Worm (Caenorhabditis elegans): ENCODE results near the gene gst-40.

The gst-40 gene

ce11 chrIV:760267-760666, at the start of gene gst-40:
TSS of gene gst-40 (plus strand) at chrIV:760502.
- no peak for TF ChIP-seq klf-2 (GFP tag; conservative IDR thresholded peaks at IDR 0.05)

ce11 chrIV:715433-715832, 44.9 kb upstream of the gst-40 start:
- TF ChIP-seq tab-1 (GFP tag; IDR thresholded peaks at IDR 0.05) (no peak), ref-1 (GFP tag; conservative IDR thresholded peaks at IDR 0.05) (no peak), ztf-23 (GFP tag; IDR thresholded peaks at IDR 0.05) (no peak), ztf-29 (GFP tag; IDR thresholded peaks at IDR 0.05) (no peak), med-1 (GFP tag; optimal IDR thresholded peaks at IDR 0.05; ENCODE audit: insufficient read depth) (no peak), T22C8.4 (GFP tag; IDR thresholded peaks at IDR 0.05) (no peak), flt-1 (GFP tag; IDR thresholded peaks at IDR 0.05) (no peak), klf-2 (GFP tag; conservative IDR thresholded peaks at IDR 0.05) (no peak), cog-1 (tag; optimal IDR thresholded peaks at IDR 0.05) (no peak)

DNA sequence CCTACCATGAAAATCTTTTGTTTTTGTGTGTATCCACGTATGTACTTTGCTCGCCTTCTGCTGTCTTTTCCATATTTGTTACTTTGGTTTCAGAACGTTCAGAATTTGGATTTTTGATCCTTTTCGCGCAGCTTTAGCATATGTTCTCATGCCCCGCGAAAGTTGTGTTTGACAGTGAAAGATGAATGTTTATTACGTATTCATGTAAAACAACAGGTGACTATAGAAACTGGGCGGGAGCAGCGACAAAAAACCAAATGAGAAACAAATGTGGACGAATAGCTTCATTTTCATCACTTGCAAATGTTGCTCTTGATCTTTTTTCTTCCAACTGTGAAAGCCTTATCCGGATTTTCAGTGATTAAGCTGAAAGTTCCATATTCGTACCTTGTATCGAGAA, 44.0 kb upstream of the gst-40 start, which contains the start of gene clec-164:
TSS of gene clec-164 (plus strand) at position 301 of the 400 bp plus-strand sequence.
- TF ChIP-seq klf-2 (GFP tag; conservative IDR thresholded peaks at IDR 0.05) (no peak), T22C8.4 (GFP tag; IDR thresholded peaks at IDR 0.05) (no peak), flt-1 (GFP tag; IDR thresholded peaks at IDR 0.05) (no peak), ztf-23 (GFP tag; IDR thresholded peaks at IDR 0.05) (no peak), cog-1 (tag; optimal IDR thresholded peaks at IDR 0.05) (no peak), med-1 (GFP tag; optimal IDR thresholded peaks at IDR 0.05; ENCODE audit: insufficient read depth) (no peak), ztf-29 (GFP tag; IDR thresholded peaks at IDR 0.05) (no peak), tab-1 (GFP tag; IDR thresholded peaks at IDR 0.05) (no peak), ref-1 (GFP tag; conservative IDR thresholded peaks at IDR 0.05) (no peak)

- TF ChIP-seq flt-1 (GFP tag; IDR thresholded peaks at IDR 0.05) = no peak
- no peak for TF ChIP-seq ztf-29 (GFP tag; IDR thresholded peaks at IDR 0.05)
- no peak for TF ChIP-seq tab-1 (GFP tag; IDR thresholded peaks at IDR 0.05)
Observed at ce11 chrIV:719351-719750, 41.0 kb upstream of the gst-40 start, which contains the start of gene Y55F3C.10. TSS of gene Y55F3C.10 (minus strand) at chrIV:719451.

DNA sequence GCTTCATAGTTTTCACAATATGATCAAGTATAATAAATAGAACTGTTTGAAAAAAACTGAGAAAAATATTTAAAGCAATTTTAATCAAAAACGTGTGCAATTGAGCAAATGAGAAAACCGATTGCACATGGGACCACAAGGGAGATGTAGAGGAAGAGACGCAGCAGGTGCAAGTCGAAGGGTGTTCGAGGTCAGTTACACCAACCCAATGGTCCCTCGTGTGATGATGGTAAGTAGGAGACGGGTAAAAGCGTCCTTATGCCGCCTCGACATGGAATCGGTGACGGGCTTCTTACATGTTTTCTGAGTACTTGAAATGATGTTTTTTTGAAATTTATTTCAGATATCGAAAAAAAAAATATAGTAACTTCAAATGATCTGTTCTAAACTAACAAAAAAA, 32.2 kb upstream of the gst-40 start, which contains the start of gene Y55F3C.9:
TSS of gene Y55F3C.9 (minus strand) at position 101 of the 400 bp plus-strand sequence.
- no peak for TF ChIP-seq ztf-29 (GFP tag; IDR thresholded peaks at IDR 0.05)
- TF ChIP-seq ref-1 (GFP tag; conservative IDR thresholded peaks at IDR 0.05) = no peak
- TF ChIP-seq klf-2 (GFP tag; conservative IDR thresholded peaks at IDR 0.05) = no peak
- TF ChIP-seq T22C8.4 (GFP tag; IDR thresholded peaks at IDR 0.05) = no peak
- no peak for TF ChIP-seq cog-1 (tag; optimal IDR thresholded peaks at IDR 0.05)
- no peak for TF ChIP-seq med-1 (GFP tag; optimal IDR thresholded peaks at IDR 0.05; ENCODE audit: insufficient read depth)
- TF ChIP-seq flt-1 (GFP tag; IDR thresholded peaks at IDR 0.05) = no peak
- TF ChIP-seq ztf-23 (GFP tag; IDR thresholded peaks at IDR 0.05) = no peak
- TF ChIP-seq tab-1 (GFP tag; IDR thresholded peaks at IDR 0.05) = no peak

- TF ChIP-seq ztf-29 (GFP tag; IDR thresholded peaks at IDR 0.05) = no peak
- TF ChIP-seq med-1 (GFP tag; optimal IDR thresholded peaks at IDR 0.05; ENCODE audit: insufficient read depth) = no peak
- TF ChIP-seq ref-1 (GFP tag; conservative IDR thresholded peaks at IDR 0.05) = no peak
- TF ChIP-seq klf-2 (GFP tag; conservative IDR thresholded peaks at IDR 0.05) = no peak
- TF ChIP-seq tab-1 (GFP tag; IDR thresholded peaks at IDR 0.05) = no peak
- no peak for TF ChIP-seq cog-1 (tag; optimal IDR thresholded peaks at IDR 0.05)
- no peak for TF ChIP-seq ztf-23 (GFP tag; IDR thresholded peaks at IDR 0.05)
- TF ChIP-seq flt-1 (GFP tag; IDR thresholded peaks at IDR 0.05) = no peak
Observed at ce11 chrIV:730937-731336, 29.4 kb upstream of the gst-40 start, which contains the start of gene srt-24. TSS of gene srt-24 (minus strand) at chrIV:731037.

DNA sequence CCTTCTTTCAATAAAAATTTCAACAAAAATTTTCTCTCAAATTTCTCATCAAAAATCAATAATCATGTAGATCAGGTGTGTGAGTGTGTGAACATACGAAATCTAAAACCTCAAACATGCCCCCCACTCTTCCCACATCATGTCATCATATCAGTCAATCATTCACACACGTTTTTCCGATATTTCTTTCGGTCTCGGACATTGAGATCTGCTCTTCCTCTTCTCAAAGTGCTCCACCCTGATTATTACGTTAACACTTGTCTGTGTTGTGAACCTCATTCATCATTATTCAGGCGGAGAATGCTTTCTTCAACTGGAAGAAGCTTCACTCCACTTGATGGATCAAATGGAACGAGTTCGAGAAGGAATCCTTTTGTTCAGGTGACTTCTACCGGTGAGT, 23.9 kb upstream of the gst-40 start, which contains the start of gene kvs-5:
TSS of gene kvs-5 (plus strand) at position 301 of the 400 bp plus-strand sequence.
- TF ChIP-seq ztf-23 (GFP tag; IDR thresholded peaks at IDR 0.05) (no peak), ref-1 (GFP tag; conservative IDR thresholded peaks at IDR 0.05) (no peak), T22C8.4 (GFP tag; IDR thresholded peaks at IDR 0.05) (no peak), flt-1 (GFP tag; IDR thresholded peaks at IDR 0.05) (no peak), med-1 (GFP tag; optimal IDR thresholded peaks at IDR 0.05; ENCODE audit: insufficient read depth) (no peak)

DNA sequence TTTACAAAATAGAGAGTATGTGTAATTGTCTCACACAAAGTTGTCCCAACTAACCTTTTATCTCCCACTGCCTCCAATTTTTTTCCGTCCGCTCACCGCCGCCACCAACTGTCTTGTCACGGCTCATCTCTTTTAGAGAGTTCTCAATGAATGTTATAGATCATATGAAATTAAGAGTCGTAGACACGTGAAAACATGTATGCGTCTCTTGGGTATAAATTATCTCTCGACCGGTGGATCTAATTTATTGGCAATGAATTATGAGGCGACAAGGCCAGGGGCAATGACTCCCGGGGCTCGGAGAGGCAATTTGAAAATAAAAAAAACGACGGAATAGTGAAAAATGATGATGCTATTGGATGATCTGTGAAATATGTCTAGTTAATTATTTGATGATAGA, 19.6 kb upstream of the gst-40 start:
- TF ChIP-seq klf-2 (GFP tag; conservative IDR thresholded peaks at IDR 0.05) = no peak
- no peak for TF ChIP-seq ref-1 (GFP tag; conservative IDR thresholded peaks at IDR 0.05)
- TF ChIP-seq med-1 (GFP tag; optimal IDR thresholded peaks at IDR 0.05; ENCODE audit: insufficient read depth) = no peak
- no peak for TF ChIP-seq ztf-29 (GFP tag; IDR thresholded peaks at IDR 0.05)
- TF ChIP-seq ztf-23 (GFP tag; IDR thresholded peaks at IDR 0.05) = no peak
- no peak for TF ChIP-seq flt-1 (GFP tag; IDR thresholded peaks at IDR 0.05)
- TF ChIP-seq T22C8.4 (GFP tag; IDR thresholded peaks at IDR 0.05) = no peak
- no peak for TF ChIP-seq cog-1 (tag; optimal IDR thresholded peaks at IDR 0.05)
- no peak for TF ChIP-seq tab-1 (GFP tag; IDR thresholded peaks at IDR 0.05)

DNA sequence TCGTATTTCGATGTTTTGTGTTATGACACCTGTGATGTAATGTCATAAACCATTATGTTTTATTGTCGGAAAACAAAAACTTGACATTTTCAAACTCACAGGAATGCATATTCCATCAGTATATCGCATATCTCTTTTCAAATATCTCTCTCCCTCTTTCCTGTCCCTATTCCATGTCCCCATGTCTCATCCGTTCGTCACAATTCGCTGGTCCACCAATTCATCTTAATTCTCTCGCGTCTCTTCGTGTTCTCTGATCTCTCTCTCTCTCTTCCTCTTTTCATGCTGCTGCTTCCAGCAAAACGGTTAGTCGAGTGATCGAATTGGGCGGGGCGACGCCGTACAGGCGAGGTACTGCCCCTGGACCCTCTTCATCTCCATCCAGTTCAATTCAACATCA, 18.5 kb upstream of the gst-40 start:
- no peak for TF ChIP-seq T22C8.4 (GFP tag; IDR thresholded peaks at IDR 0.05)
- TF ChIP-seq tab-1 (GFP tag; IDR thresholded peaks at IDR 0.05) = no peak
- no peak for TF ChIP-seq klf-2 (GFP tag; conservative IDR thresholded peaks at IDR 0.05)
- TF ChIP-seq ztf-23 (GFP tag; IDR thresholded peaks at IDR 0.05) = no peak
- TF ChIP-seq med-1 (GFP tag; optimal IDR thresholded peaks at IDR 0.05; ENCODE audit: insufficient read depth) = no peak
- no peak for TF ChIP-seq cog-1 (tag; optimal IDR thresholded peaks at IDR 0.05)
- no peak for TF ChIP-seq ref-1 (GFP tag; conservative IDR thresholded peaks at IDR 0.05)
- TF ChIP-seq ztf-29 (GFP tag; IDR thresholded peaks at IDR 0.05) = no peak
- no peak for TF ChIP-seq flt-1 (GFP tag; IDR thresholded peaks at IDR 0.05)

DNA sequence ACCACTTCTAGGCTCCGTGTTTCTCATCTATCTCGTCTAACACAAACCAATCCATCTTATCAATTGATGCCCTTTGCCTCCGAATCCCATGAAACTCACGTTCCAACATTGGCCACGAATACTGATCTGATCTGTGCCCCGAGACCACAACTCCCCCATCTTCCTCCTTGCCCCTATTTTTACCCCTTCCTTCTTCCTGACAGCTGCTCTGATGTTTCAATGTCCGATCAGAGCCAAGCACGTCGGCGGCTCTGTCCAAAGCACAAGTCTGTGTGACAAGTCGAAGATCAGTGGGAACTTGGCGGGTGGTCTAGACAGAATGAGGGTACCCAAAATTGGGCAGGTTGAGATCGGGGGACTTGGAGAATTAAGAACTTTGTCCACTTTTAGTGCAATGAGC, 14.0 kb upstream of the gst-40 start:
- TF ChIP-seq T22C8.4 (GFP tag; IDR thresholded peaks at IDR 0.05) (no peak), ztf-29 (GFP tag; IDR thresholded peaks at IDR 0.05) (no peak), med-1 (GFP tag; optimal IDR thresholded peaks at IDR 0.05; ENCODE audit: insufficient read depth) (no peak), ref-1 (GFP tag; conservative IDR thresholded peaks at IDR 0.05) (no peak)

Measured in whole organism, midembryonic.